Fruit fly (Drosophila melanogaster): Measurements from ENCODE around the gene CG6763.

DNA sequence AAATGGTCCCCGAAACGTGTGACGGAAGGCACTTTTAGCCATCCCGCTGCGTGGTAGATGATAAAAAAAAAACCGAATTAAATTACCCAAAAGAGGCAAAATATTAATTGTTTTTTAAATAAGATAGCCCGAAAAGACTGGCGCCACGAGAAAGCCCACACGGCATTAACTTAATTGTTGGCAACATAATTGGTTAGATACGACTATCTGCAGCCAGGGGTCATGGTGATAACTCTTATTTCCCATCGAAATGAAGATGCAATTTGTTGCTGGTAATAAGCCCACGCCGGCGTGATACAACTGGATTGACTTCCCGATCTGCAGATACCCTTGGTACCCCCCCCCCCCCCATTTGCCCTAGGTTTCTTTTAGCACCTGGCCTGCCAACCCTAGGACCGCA is 43.9 kb downstream of the CG6763 start:
- no peak for TF ChIP-seq Lpt (GFP tag; optimal IDR thresholded peaks at IDR 0.05)
- no peak for TF ChIP-seq topi (GFP tag; optimal IDR thresholded peaks at IDR 0.05)

Measured in whole organism, prepupa.